Worm (Caenorhabditis elegans): ENCODE results near the gene C33G3.5.

- TF ChIP-seq nhr-11 (tag; optimal IDR thresholded peaks at IDR 0.05) (no peak), elt-1 (tag; optimal IDR thresholded peaks at IDR 0.05) (no peak), nhr-6 (tag; optimal IDR thresholded peaks at IDR 0.05) (no peak), skn-1 (tag; optimal IDR thresholded peaks at IDR 0.05) (no peak), unc-62 (GFP tag; optimal IDR thresholded peaks at IDR 0.05) (no peak)
Measured at ce11 chrX:14055715-14056114, 22.8 kb downstream of the C33G3.5 start.

Data from whole organism, L2 larva.